Fruit fly (Drosophila melanogaster): ENCODE measurements around the gene CG12155.

CG12155 gene

DNA sequence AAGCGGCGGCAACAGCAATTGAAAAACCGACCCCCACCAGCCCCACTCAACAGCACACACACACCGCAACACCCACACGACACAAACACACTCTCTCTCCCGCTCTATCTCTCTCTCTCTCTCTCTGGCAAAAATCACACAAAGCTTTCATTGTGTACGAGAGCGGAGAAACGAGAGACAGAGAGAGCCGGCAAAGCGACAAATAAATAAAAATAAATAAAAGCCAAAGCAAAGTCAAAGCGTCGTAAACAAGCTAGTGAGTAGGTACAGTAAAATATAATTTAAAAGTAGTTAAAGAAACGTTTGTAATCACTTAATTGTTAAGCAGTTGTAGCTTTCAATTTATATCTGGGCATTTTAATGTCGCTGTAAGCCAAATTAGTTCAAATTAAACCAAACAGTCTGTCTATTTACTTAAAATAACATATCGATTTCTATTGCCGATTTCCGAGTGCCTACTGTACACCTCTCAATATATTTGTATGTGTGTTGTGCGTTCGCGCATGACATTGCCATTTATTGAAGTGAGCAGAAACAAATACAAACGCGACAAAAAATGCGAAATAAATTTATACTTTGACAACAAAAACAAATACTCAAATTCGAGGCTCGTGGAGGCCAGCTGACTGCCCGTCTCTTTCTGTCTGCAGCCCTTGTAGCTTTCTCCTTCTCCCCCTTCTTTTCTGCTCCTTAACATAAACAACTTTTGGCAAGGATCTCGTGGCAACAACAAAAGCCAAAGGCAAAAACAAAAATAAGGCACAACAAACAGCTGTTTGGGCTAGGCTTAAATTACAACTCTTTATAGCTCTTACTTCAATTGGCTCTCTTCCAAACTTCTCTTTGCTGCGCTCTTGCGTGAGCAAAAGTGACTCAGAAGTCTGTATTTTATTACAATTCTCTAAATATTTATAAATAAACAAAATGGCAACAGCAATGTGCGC lies 31.6 kb upstream of the CG12155 start (continued):
- peak; percentile 65 for TF ChIP-seq CG17328 (GFP tag; IDR thresholded peaks at IDR 0.05)
- peak; percentile 75 for TF ChIP-seq CG4820 (GFP tag; optimal IDR thresholded peaks at IDR 0.05)
- no peak for TF ChIP-seq CG7745 (tag; optimal IDR thresholded peaks at IDR 0.05)
- peak; percentile 86 for TF ChIP-seq exex (tag; optimal IDR thresholded peaks at IDR 0.05)
- peak; percentile 66 for TF ChIP-seq ERR (GFP tag; optimal IDR thresholded peaks at IDR 0.05)
- TF ChIP-seq CG8359 (GFP tag; optimal IDR thresholded peaks at IDR 0.05; ENCODE audit: borderline replicate concordance), result peak; percentile 58
- peak; percentile 81 for TF ChIP-seq az2 (GFP tag; optimal IDR thresholded peaks at IDR 0.05)
- 0 out of 2 replicates have a peak, but pooled peaks have one; percentile 14 for TF ChIP-seq Lim3 (GFP tag; IDR thresholded peaks at IDR 0.05)
- peak; percentile 70 for TF ChIP-seq twi (tag; optimal IDR thresholded peaks at IDR 0.05)
- TF ChIP-seq pita (GFP tag; optimal IDR thresholded peaks at IDR 0.05), result no peak
- TF ChIP-seq pan (optimal IDR thresholded peaks at IDR 0.05), result no peak
- TF ChIP-seq pan (GFP tag; optimal IDR thresholded peaks at IDR 0.05 in 1 of 2, IDR thresholded peaks at IDR 0.05 in 1 of 2), result peak in 1 of 2 experiments; percentile 92
- TF ChIP-seq Abd-B (GFP tag; optimal IDR thresholded peaks at IDR 0.05), result peak; percentile 86
- peak; percentile 79; the same call in 2 of the 3 replicates for TF ChIP-seq gce (GFP tag; IDR thresholded peaks at IDR 0.05)
- peak; percentile 78 for TF ChIP-seq CG1647 (GFP tag; optimal IDR thresholded peaks at IDR 0.05)
- TF ChIP-seq en (GFP tag; optimal IDR thresholded peaks at IDR 0.05), result peak; percentile 62
- TF ChIP-seq ssp (GFP tag; IDR thresholded peaks at IDR 0.05), result peak; percentile 64
- TF ChIP-seq lilli (GFP tag; optimal IDR thresholded peaks at IDR 0.05), result peak; percentile 95
- no peak for TF ChIP-seq hb (GFP tag; IDR thresholded peaks at IDR 0.05; ENCODE audit: partially characterized antibody)
- TF ChIP-seq Ssrp (tag; optimal IDR thresholded peaks at IDR 0.05), result peak; percentile 59
- TF ChIP-seq CG9817 (tag; optimal IDR thresholded peaks at IDR 0.05), result peak; percentile 95
- TF ChIP-seq CG17829 (tag; optimal IDR thresholded peaks at IDR 0.05), result peak; percentile 85
- peak; percentile 57 for TF ChIP-seq Camta (GFP tag; optimal IDR thresholded peaks at IDR 0.05)
- no peak for TF ChIP-seq aop (GFP tag; IDR thresholded peaks at IDR 0.05)
- TF ChIP-seq HLH3B (GFP tag; IDR thresholded peaks at IDR 0.05), result peak; percentile 84
- TF ChIP-seq eyg (GFP tag; optimal IDR thresholded peaks at IDR 0.05), result peak; percentile 55
- peak; percentile 41; the same call in 1 of the 2 replicates for TF ChIP-seq Doc2 (GFP tag; IDR thresholded peaks at IDR 0.05)
- peak; percentile 76 for TF ChIP-seq corto (GFP tag; optimal IDR thresholded peaks at IDR 0.05)
- TF ChIP-seq psq (GFP tag; optimal IDR thresholded peaks at IDR 0.05), result peak; percentile 60
- TF ChIP-seq lola (GFP tag; optimal IDR thresholded peaks at IDR 0.05), result peak in 1 of 3 experiments; percentile 37
- TF ChIP-seq CG1233 (GFP tag; optimal IDR thresholded peaks at IDR 0.05), result peak; percentile 90
- peak; percentile 90 for TF ChIP-seq CG2889 (GFP tag; IDR thresholded peaks at IDR 0.05)
- TF ChIP-seq CG10147 (GFP tag; optimal IDR thresholded peaks at IDR 0.05), result peak; percentile 95
- TF ChIP-seq CG8944 (GFP tag; optimal IDR thresholded peaks at IDR 0.05), result peak; percentile 74
- TF ChIP-seq kah (GFP tag; optimal IDR thresholded peaks at IDR 0.05), result peak; percentile 71
- TF ChIP-seq CG7556 (GFP tag; optimal IDR thresholded peaks at IDR 0.05), result peak; percentile 92
- peak; percentile 88 for TF ChIP-seq Aef1 (GFP tag; IDR thresholded peaks at IDR 0.05)
- TF ChIP-seq tup (GFP tag; optimal IDR thresholded peaks at IDR 0.05), result peak; percentile 79
- peak; percentile 86 for TF ChIP-seq Sox102F (GFP tag; optimal IDR thresholded peaks at IDR 0.05)
- peak; percentile 97 for TF ChIP-seq CG32532 (GFP tag; IDR thresholded peaks at IDR 0.05)
- no peak for TF ChIP-seq fru (optimal IDR thresholded peaks at IDR 0.05)
- peak; percentile 69 for TF ChIP-seq Nf-YB (GFP tag; optimal IDR thresholded peaks at IDR 0.05)
- no peak for TF ChIP-seq wek (GFP tag; optimal IDR thresholded peaks at IDR 0.05)
- TF ChIP-seq ro (GFP tag; IDR thresholded peaks at IDR 0.05), result peak; percentile 39
- TF ChIP-seq CG8924 (tag; optimal IDR thresholded peaks at IDR 0.05), result peak; percentile 94
- TF ChIP-seq Mes4 (GFP tag; optimal IDR thresholded peaks at IDR 0.05), result peak; percentile 63
- TF ChIP-seq MTF-1 (GFP tag; optimal IDR thresholded peaks at IDR 0.05; ENCODE audit: borderline replicate concordance), result peak; percentile 79
- TF ChIP-seq otp (GFP tag; IDR thresholded peaks at IDR 0.05), result peak; percentile 78
- peak; percentile 54 for TF ChIP-seq dm (GFP tag; optimal IDR thresholded peaks at IDR 0.05)

Data from whole organism, embryonic.